Worm (Caenorhabditis elegans) whole organism, L2 larva: ENCODE measurements around the gene T23B12.5.

Source experiments
- F13H6.1 ChIP-seq: sonication (generic microtip); optimal IDR thresholded peaks from 2 replicates; lab custom pipeline; 2016; ENCODE audit warnings: missing genetic modification characterization, missing compliant biosample characterization
- R02D3.7 ChIP-seq: fragments of 150-350 bp; optimal IDR thresholded peaks from 2 replicates; lab custom pipeline; 2014; ENCODE audit warnings: missing biosample characterization, missing genetic modification characterization
- ama-1 ChIP-seq: fragments of 150-350 bp; optimal IDR thresholded peaks from 2 replicates; lab custom pipeline; 2018; ENCODE audit warnings: inconsistent platforms
- blmp-1 ChIP-seq: sonication (generic microtip); optimal IDR thresholded peaks from 2 replicates; lab custom pipeline; 2017; ENCODE audit warnings: missing genetic modification characterization, mild to moderate bottlenecking, missing compliant biosample characterization, antibody characterized with exemption, moderate library complexity; ENCODE audit not compliant: insufficient read depth
- ceh-16 ChIP-seq: fragments of 150-350 bp; optimal IDR thresholded peaks from 2 replicates; lab custom pipeline; 2014; ENCODE audit warnings: missing biosample characterization, missing genetic modification characterization
- ceh-82 ChIP-seq: fragments of 150-350 bp; optimal IDR thresholded peaks from 2 replicates; lab custom pipeline; 2014; ENCODE audit warnings: missing biosample characterization, missing genetic modification characterization
- crh-2 ChIP-seq: sonication (generic microtip); optimal IDR thresholded peaks from 2 replicates; lab custom pipeline; 2017; ENCODE audit warnings: missing biosample characterization, missing genetic modification characterization
- dmd-4 ChIP-seq: sonication (generic microtip); optimal IDR thresholded peaks from 2 replicates; lab custom pipeline; 2017; ENCODE audit warnings: missing biosample characterization, missing genetic modification characterization
- egl-27 ChIP-seq: sonication (generic microtip); optimal IDR thresholded peaks from 3 replicates; lab custom pipeline; 2017; ENCODE audit warnings: missing biosample characterization, missing genetic modification reagents, missing genetic modification characterization
- elt-3 ChIP-seq: sonication (generic microtip); optimal IDR thresholded peaks from 2 replicates; lab custom pipeline; 2017; ENCODE audit warnings: missing biosample characterization, missing genetic modification characterization
- fos-1 ChIP-seq: fragments of 150-350 bp; optimal IDR thresholded peaks from 2 replicates; lab custom pipeline; 2014; ENCODE audit warnings: missing biosample characterization, missing genetic modification characterization
- gmeb-1 ChIP-seq: fragments of 150-350 bp; optimal IDR thresholded peaks from 2 replicates; lab custom pipeline; 2014; ENCODE audit warnings: missing biosample characterization, missing genetic modification characterization
- lin-11 ChIP-seq: fragments of 150-350 bp; sonication (generic microtip); optimal IDR thresholded peaks from 2 replicates; lab custom pipeline; 2014; ENCODE audit warnings: missing biosample characterization, missing genetic modification characterization, inconsistent platforms, mixed read lengths
- lin-13 ChIP-seq: fragments of 150-350 bp; optimal IDR thresholded peaks from 2 replicates; lab custom pipeline; 2014; ENCODE audit warnings: missing biosample characterization, missing genetic modification reagents, missing genetic modification characterization
- lin-39 ChIP-seq: fragments of 150-350 bp; optimal IDR thresholded peaks from 2 replicates; lab custom pipeline; 2014; ENCODE audit warnings: missing biosample characterization, missing genetic modification reagents, missing genetic modification characterization
- lsy-2 ChIP-seq, 2 experiments: fragments of 150-350 bp in 1 of 2; sonication (generic microtip) in 1 of 2; optimal IDR thresholded peaks; 2 replicates each; lab custom pipeline; 2014 to 2017; ENCODE audit warnings: missing biosample characterization in 2 of 2, missing genetic modification characterization in 2 of 2
- mab-5 ChIP-seq: fragments of 150-350 bp; optimal IDR thresholded peaks from 2 replicates; lab custom pipeline; 2014; ENCODE audit warnings: missing biosample characterization, missing genetic modification characterization
- mbf-1 ChIP-seq: sonication (generic microtip); optimal IDR thresholded peaks from 2 replicates; lab custom pipeline; 2017; ENCODE audit warnings: missing biosample characterization, missing genetic modification characterization
- nhr-10 ChIP-seq: sonication (generic microtip); optimal IDR thresholded peaks from 2 replicates; lab custom pipeline; 2017; ENCODE audit warnings: missing biosample characterization, missing genetic modification characterization
- nhr-11 ChIP-seq: fragments of 150-350 bp; optimal IDR thresholded peaks from 2 replicates; lab custom pipeline; 2014; ENCODE audit warnings: missing biosample characterization, missing genetic modification characterization
- nhr-12 ChIP-seq: fragments of 150-350 bp; optimal IDR thresholded peaks from 2 replicates; lab custom pipeline; 2014; ENCODE audit warnings: missing biosample characterization, missing genetic modification characterization
- nhr-129 ChIP-seq: fragments of 150-350 bp; optimal IDR thresholded peaks from 2 replicates; lab custom pipeline; 2014; ENCODE audit warnings: missing biosample characterization, missing genetic modification characterization
- nhr-21 ChIP-seq: fragments of 150-350 bp; optimal IDR thresholded peaks from 2 replicates; lab custom pipeline; 2014; ENCODE audit warnings: missing biosample characterization, missing genetic modification characterization
- nhr-23 ChIP-seq: fragments of 150-350 bp; optimal IDR thresholded peaks from 2 replicates; lab custom pipeline; 2014; ENCODE audit warnings: missing biosample characterization, missing genetic modification reagents, missing genetic modification characterization
- nhr-237 ChIP-seq: fragments of 150-350 bp; optimal IDR thresholded peaks from 2 replicates; lab custom pipeline; 2014; ENCODE audit warnings: missing biosample characterization, missing genetic modification characterization
- nhr-25 ChIP-seq: fragments of 150-350 bp; sonication (generic microtip); optimal IDR thresholded peaks from 3 replicates; lab custom pipeline; 2014; ENCODE audit warnings: missing biosample characterization, missing genetic modification characterization
- nhr-6 ChIP-seq: fragments of 150-350 bp; optimal IDR thresholded peaks from 2 replicates; lab custom pipeline; 2014; ENCODE audit warnings: missing biosample characterization, missing genetic modification characterization
- nhr-77 ChIP-seq: fragments of 150-350 bp; optimal IDR thresholded peaks from 2 replicates; lab custom pipeline; 2014; ENCODE audit warnings: missing biosample characterization, missing genetic modification characterization
- peb-1 ChIP-seq: fragments of 150-350 bp; optimal IDR thresholded peaks from 2 replicates; lab custom pipeline; 2014; ENCODE audit warnings: missing biosample characterization, missing genetic modification characterization
- skn-1 ChIP-seq: sonication (generic microtip); optimal IDR thresholded peaks from 2 replicates; lab custom pipeline; 2017; ENCODE audit warnings: missing biosample characterization, missing genetic modification characterization
- sma-3 ChIP-seq: sonication (generic microtip); optimal IDR thresholded peaks from 2 replicates; lab custom pipeline; 2016; ENCODE audit warnings: missing genetic modification reagents, missing genetic modification characterization, missing compliant biosample characterization
- sma-9 ChIP-seq, 2 experiments: fragments of 150-350 bp in 1 of 2; sonication (generic microtip) in 1 of 2; optimal IDR thresholded peaks; 2 replicates each; lab custom pipeline; 2014 to 2016; ENCODE audit warnings: missing genetic modification characterization in 2 of 2, mild to moderate bottlenecking in 1 of 2, missing biosample characterization in 1 of 2, missing compliant biosample characterization in 1 of 2, missing genetic modification reagents in 1 of 2, moderate library complexity in 1 of 2
- unc-39 ChIP-seq: fragments of 150-350 bp; optimal IDR thresholded peaks from 2 replicates; lab custom pipeline; 2014; ENCODE audit warnings: missing biosample characterization, missing genetic modification characterization
- unc-55 ChIP-seq: fragments of 150-350 bp; sonication (generic microtip); optimal IDR thresholded peaks from 3 replicates; lab custom pipeline; 2014; ENCODE audit warnings: missing biosample characterization, missing genetic modification reagents, missing genetic modification characterization
- unc-62 ChIP-seq: fragments of 150-350 bp; optimal IDR thresholded peaks from 2 replicates; lab custom pipeline; 2014; ENCODE audit warnings: missing biosample characterization, missing genetic modification reagents, missing genetic modification characterization
- zag-1 ChIP-seq: fragments of 150-350 bp; optimal IDR thresholded peaks from 2 replicates; lab custom pipeline; 2014; ENCODE audit warnings: missing biosample characterization, missing genetic modification characterization
- ztf-1 ChIP-seq: fragments of 200-800 bp; sonication (Bioruptor generic); conservative IDR thresholded peaks from 2 replicates; pipeline ENCODE4 v1.3.6; 2022; ENCODE audit warnings: missing genetic modification characterization, missing compliant biosample characterization
- ztf-11 ChIP-seq: sonication (generic microtip); optimal IDR thresholded peaks from 2 replicates; lab custom pipeline; 2017; ENCODE audit warnings: missing biosample characterization, missing genetic modification characterization

The T23B12.5 gene

DNA sequence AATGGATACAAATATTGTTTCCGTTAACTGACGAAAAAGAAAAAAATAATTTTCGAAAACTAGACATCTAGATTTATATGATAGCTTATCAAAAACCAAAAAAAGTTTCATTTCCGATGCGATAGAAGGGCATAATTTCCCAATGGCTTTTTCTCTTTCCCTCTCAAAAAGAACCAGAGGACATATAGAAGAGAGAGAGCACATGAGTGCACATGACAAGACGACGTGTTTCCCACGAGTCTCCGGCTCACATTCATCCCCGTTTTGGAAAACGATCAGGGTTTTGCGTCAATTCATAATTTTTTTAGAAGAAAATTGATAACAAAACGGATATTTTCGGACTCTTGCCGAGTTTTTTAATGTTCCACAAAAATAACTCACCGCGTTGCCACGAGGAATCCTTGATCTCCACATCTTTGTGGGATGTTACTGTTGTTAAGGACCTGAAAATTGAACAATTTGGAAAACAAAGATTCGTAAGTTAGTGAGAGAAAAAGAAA lies 3.4 kb downstream of the T23B12.5 start, which contains the start of gene lmd-3:
TSS of gene lmd-3 (minus strand) at position 450 of the 500 bp plus-strand sequence.
- no peak for TF ChIP-seq dmd-4 (tag; lab: Kevin White, UChicago)
- TF ChIP-seq nhr-129 (tag; lab: Kevin White, UChicago) = no peak
- no peak for TF ChIP-seq nhr-12
- TF ChIP-seq fos-1 (tag; lab: Kevin White, UChicago) = no peak
- TF ChIP-seq mbf-1 (tag; lab: Kevin White, UChicago) = no peak
- no peak for TF ChIP-seq egl-27 (tag; lab: Kevin White, UChicago)
- no peak for TF ChIP-seq peb-1 (tag; lab: Kevin White, UChicago)
- TF ChIP-seq nhr-237 (tag; lab: Kevin White, UChicago) = no peak
- no peak for TF ChIP-seq sma-3 (GFP tag; lab: Kevin White, UChicago)
- no peak for TF ChIP-seq unc-62 (GFP tag; lab: Kevin White, UChicago)

DNA sequence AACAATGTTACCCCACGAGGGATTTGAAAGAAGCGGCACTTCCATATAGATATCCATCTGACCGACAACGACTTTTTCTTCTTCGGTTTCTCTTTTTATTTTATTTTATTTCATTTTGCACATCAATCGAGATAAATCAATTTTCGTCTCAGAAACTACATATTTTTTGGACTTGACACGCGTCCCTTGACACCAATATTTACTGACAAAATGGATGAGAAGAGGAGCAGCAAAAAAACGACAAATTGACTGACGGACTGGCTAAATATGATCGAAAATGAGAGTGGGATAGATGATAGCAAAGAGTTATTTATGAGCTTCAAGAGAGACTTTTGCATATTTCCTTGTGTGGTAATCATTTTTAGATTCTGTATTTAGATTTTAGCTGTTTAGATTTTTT lies 10.5 kb downstream of the T23B12.5 start:
- no peak for TF ChIP-seq nhr-25 (tag; lab: Kevin White, UChicago)
- peak; percentile 74 for TF ChIP-seq mab-5 (tag; lab: Kevin White, UChicago)
- TF ChIP-seq, all 48 proteins: peak for 1

DNA sequence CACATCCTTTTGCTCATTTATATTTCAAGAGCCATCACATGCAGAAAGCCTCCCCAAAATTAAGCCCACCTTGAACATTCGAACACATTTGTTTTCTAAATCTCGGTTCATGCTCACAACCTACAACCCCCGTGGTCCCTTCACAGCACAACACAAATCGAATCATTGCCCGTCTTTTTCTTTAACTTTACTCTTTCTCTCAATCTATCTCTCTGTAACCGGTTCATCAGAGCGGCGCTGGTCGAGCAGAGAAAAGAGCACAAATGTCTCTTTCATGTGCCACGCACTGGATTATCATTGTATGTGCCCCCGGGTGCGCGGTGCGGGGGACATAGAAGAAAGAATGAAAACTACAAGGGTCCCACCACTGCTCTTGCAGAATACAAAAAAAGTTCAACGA lies 12.5 kb downstream of the T23B12.5 start:
- TF ChIP-seq skn-1 (tag; lab: Kevin White, UChicago) (no peak), ztf-11 (tag; lab: Kevin White, UChicago) (no peak), zag-1 (no peak), ama-1 (lab: Kevin White, UChicago) (no peak), nhr-77 (no peak), unc-55 (GFP tag; lab: Kevin White, UChicago) (no peak), dmd-4 (tag; lab: Kevin White, UChicago) (no peak), sma-3 (GFP tag; lab: Kevin White, UChicago) (no peak), nhr-21 (tag; lab: Kevin White, UChicago) (no peak), crh-2 (tag; lab: Kevin White, UChicago) (no peak), peb-1 (tag; lab: Kevin White, UChicago) (no peak), ceh-16 (tag; lab: Kevin White, UChicago) (no peak), nhr-11 (no peak), lin-13 (GFP tag; lab: Kevin White, UChicago) (no peak), lin-11 (tag; lab: Kevin White, UChicago) (no peak), nhr-12 (no peak)

DNA sequence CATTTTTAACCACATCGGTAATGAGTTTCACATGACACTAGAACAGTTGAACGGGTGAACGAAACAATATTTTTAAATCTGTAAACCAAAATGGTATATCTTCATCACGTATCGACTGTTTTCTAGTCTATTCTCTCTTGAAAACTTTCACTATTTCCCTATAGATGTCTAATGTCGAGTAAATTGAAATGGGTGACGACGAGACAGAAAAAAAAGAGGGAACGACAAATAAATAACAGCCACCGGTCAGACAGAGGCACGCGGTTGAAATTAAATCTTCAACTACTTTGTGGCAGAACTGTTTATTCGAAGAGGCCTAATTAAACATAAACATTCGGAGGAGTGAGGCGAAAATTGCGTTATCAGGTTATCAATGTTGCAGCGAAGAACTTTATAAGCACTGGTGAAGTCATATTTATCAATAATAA lies 13.4 kb downstream of the T23B12.5 start:
- TF ChIP-seq zag-1 (no peak), sma-9 (GFP tag; optimal IDR thresholded peaks at IDR 0.05; lab: Kevin White, UChicago) (peak; percentile 5), sma-9 (tag; optimal IDR thresholded peaks at IDR 0.05; lab: Kevin White, UChicago) (no peak), ztf-1 (GFP tag; lab: Robert Waterston, UW) (no peak), gmeb-1 (tag; lab: Kevin White, UChicago) (peak; percentile 32), F13H6.1 (peak; percentile 36), lin-39 (tag; lab: Kevin White, UChicago) (no peak), nhr-23 (tag; lab: Kevin White, UChicago) (no peak), ama-1 (lab: Kevin White, UChicago) (no peak), peb-1 (tag; lab: Kevin White, UChicago) (no peak), crh-2 (tag; lab: Kevin White, UChicago) (peak; percentile 37), unc-62 (GFP tag; lab: Kevin White, UChicago) (no peak), dmd-4 (tag; lab: Kevin White, UChicago) (no peak), R02D3.7 (no peak), mbf-1 (tag; lab: Kevin White, UChicago) (no peak), ceh-82 (no peak), lin-11 (tag; lab: Kevin White, UChicago) (no peak), lin-13 (GFP tag; lab: Kevin White, UChicago) (no peak), blmp-1 (tag; lab: Kevin White, UChicago) (peak; percentile 73), nhr-10 (tag; lab: Kevin White, UChicago) (no peak), unc-39 (no peak), lsy-2 (tag; optimal IDR thresholded peaks at IDR 0.05; lab: Kevin White, UChicago) (no peak), nhr-237 (tag; lab: Kevin White, UChicago) (no peak), nhr-129 (tag; lab: Kevin White, UChicago) (peak; percentile 36), elt-3 (no peak), nhr-25 (tag; lab: Kevin White, UChicago) (peak; percentile 35), nhr-6 (tag; lab: Kevin White, UChicago) (no peak), nhr-21 (tag; lab: Kevin White, UChicago) (no peak), egl-27 (tag; lab: Kevin White, UChicago) (no peak), fos-1 (tag; lab: Kevin White, UChicago) (peak; percentile 65)
- TF ChIP-seq, all 48 proteins: peak for 8
